Worm (Caenorhabditis elegans): ENCODE data around the gene C07A9.12.

ce11 chrIII:9770590-9770989 lies 43.3 kb upstream of the C07A9.12 start:
- TF ChIP-seq him-1 (tag; optimal IDR thresholded peaks at IDR 0.05) (no peak), W03F9.2 (tag; optimal IDR thresholded peaks at IDR 0.05) (no peak), dao-5 (tag; optimal IDR thresholded peaks at IDR 0.05) (no peak)
